Fruit fly (Drosophila melanogaster): ENCODE data around the gene Cep97.

The Cep97 gene

DNA sequence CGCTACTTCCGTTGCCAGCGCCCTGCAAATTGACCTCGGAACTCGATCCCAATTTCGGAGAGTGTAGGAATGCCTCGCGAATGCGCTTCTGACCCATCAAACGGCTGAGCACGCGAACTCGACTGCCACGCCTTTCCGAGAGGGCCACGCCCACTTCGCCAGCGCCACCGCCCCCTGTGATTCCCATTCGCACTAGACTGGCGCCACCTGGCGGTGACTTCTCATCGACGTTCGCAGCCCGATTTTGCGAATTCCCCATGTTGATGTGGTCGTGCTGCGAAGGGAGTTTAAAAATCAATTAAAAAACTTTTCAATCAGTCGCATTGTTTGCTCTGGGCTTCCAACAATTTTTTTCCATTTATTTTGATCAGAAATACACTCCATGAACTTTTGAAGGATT is 25.8 kb downstream of the Cep97 start:
- TF ChIP-seq cic (GFP tag; optimal IDR thresholded peaks at IDR 0.05): no peak
- no peak for TF ChIP-seq CG14711 (tag; optimal IDR thresholded peaks at IDR 0.05)
- TF ChIP-seq pad (GFP tag; optimal IDR thresholded peaks at IDR 0.05): no peak
- TF ChIP-seq Hr96 (GFP tag; optimal IDR thresholded peaks at IDR 0.05): no peak
- no peak for TF ChIP-seq CG7101 (tag; optimal IDR thresholded peaks at IDR 0.05)
- no peak for TF ChIP-seq CG33017 (tag; optimal IDR thresholded peaks at IDR 0.05)
- TF ChIP-seq Mnt (GFP tag; optimal IDR thresholded peaks at IDR 0.05): no peak
- TF ChIP-seq CG11617 (GFP tag; optimal IDR thresholded peaks at IDR 0.05): no peak
- no peak for TF ChIP-seq Clk (GFP tag; optimal IDR thresholded peaks at IDR 0.05)
- TF ChIP-seq CG5204 (GFP tag; optimal IDR thresholded peaks at IDR 0.05): no peak
- TF ChIP-seq toe (GFP tag; optimal IDR thresholded peaks at IDR 0.05): no peak
- no peak for TF ChIP-seq CG12768 (GFP tag; optimal IDR thresholded peaks at IDR 0.05)

dm6 chr2L:3895951-3896833 is 28.7 kb downstream of the Cep97 start:
- TF ChIP-seq Clk (GFP tag; optimal IDR thresholded peaks at IDR 0.05): no peak
- TF ChIP-seq CG5204 (GFP tag; optimal IDR thresholded peaks at IDR 0.05): peak; percentile 30

dm6 chr2L:3896834-3897143 is 29.3 kb downstream of the Cep97 start:
- TF ChIP-seq Hr96 (GFP tag; optimal IDR thresholded peaks at IDR 0.05) (peak; percentile 55), CG11617 (GFP tag; optimal IDR thresholded peaks at IDR 0.05) (peak; percentile 53), Crg-1 (GFP tag; optimal IDR thresholded peaks at IDR 0.05) (no peak), CG14711 (tag; optimal IDR thresholded peaks at IDR 0.05) (peak; percentile 78), CG7101 (tag; optimal IDR thresholded peaks at IDR 0.05) (peak; percentile 68), kay (GFP tag; ENCODE audit: borderline replicate concordance) (peak; percentile 17), Clk (GFP tag; optimal IDR thresholded peaks at IDR 0.05) (peak; percentile 55), pad (GFP tag; optimal IDR thresholded peaks at IDR 0.05) (peak; percentile 38), CG5204 (GFP tag; optimal IDR thresholded peaks at IDR 0.05) (peak; percentile 47), CG12768 (GFP tag; optimal IDR thresholded peaks at IDR 0.05) (peak; percentile 74), CG33017 (tag; optimal IDR thresholded peaks at IDR 0.05) (peak; percentile 71), Mnt (GFP tag; optimal IDR thresholded peaks at IDR 0.05) (no peak), toe (GFP tag; optimal IDR thresholded peaks at IDR 0.05) (peak; percentile 45), tj (GFP tag; optimal IDR thresholded peaks at IDR 0.05) (peak; percentile 31), bab1 (GFP tag; optimal IDR thresholded peaks at IDR 0.05) (no peak), CG1620 (GFP tag; optimal IDR thresholded peaks at IDR 0.05) (peak; percentile 2), cnc (optimal IDR thresholded peaks at IDR 0.05) (no peak), CG7045 (GFP tag; optimal IDR thresholded peaks at IDR 0.05) (peak; percentile 82), ovo (GFP tag; optimal IDR thresholded peaks at IDR 0.05) (no peak), cic (GFP tag; optimal IDR thresholded peaks at IDR 0.05) (no peak)

DNA sequence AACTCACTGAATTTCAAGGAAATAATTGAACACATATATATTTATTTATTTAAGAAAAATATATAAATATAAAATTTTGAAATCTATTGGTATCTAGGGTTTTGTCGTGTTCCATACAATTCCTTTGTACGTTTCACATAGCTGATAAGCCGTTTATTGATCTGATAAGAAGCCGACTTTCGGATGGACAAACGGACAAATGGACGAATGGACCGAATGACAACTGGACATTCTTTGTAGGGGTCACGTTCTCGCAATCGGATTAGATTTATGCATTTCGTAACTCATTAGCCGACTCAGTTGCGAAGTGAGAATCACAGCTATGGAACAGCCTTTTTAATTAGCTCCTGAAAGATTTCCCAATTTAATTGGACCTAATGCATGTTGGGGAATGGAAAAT is 30.0 kb downstream of the Cep97 start:
- TF ChIP-seq Mnt (GFP tag; optimal IDR thresholded peaks at IDR 0.05): no peak
- TF ChIP-seq CG1620 (GFP tag; optimal IDR thresholded peaks at IDR 0.05): no peak
- no peak for TF ChIP-seq cnc (optimal IDR thresholded peaks at IDR 0.05)
- no peak for TF ChIP-seq CG12768 (GFP tag; optimal IDR thresholded peaks at IDR 0.05)
- no peak for TF ChIP-seq CG11617 (GFP tag; optimal IDR thresholded peaks at IDR 0.05)
- no peak for TF ChIP-seq pad (GFP tag; optimal IDR thresholded peaks at IDR 0.05)
- no peak for TF ChIP-seq CG7045 (GFP tag; optimal IDR thresholded peaks at IDR 0.05)
- TF ChIP-seq ovo (GFP tag; optimal IDR thresholded peaks at IDR 0.05): no peak
- no peak for TF ChIP-seq toe (GFP tag; optimal IDR thresholded peaks at IDR 0.05)
- no peak for TF ChIP-seq cic (GFP tag; optimal IDR thresholded peaks at IDR 0.05)
- no peak for TF ChIP-seq CG33017 (tag; optimal IDR thresholded peaks at IDR 0.05)
- no peak for TF ChIP-seq CG5204 (GFP tag; optimal IDR thresholded peaks at IDR 0.05)
- no peak for TF ChIP-seq tj (GFP tag; optimal IDR thresholded peaks at IDR 0.05)
- no peak for TF ChIP-seq kay (GFP tag; ENCODE audit: borderline replicate concordance)
- TF ChIP-seq CG14711 (tag; optimal IDR thresholded peaks at IDR 0.05): no peak
- no peak for TF ChIP-seq bab1 (GFP tag; optimal IDR thresholded peaks at IDR 0.05)
- no peak for TF ChIP-seq Crg-1 (GFP tag; optimal IDR thresholded peaks at IDR 0.05)
- no peak for TF ChIP-seq CG7101 (tag; optimal IDR thresholded peaks at IDR 0.05)
- no peak for TF ChIP-seq Hr96 (GFP tag; optimal IDR thresholded peaks at IDR 0.05)

DNA sequence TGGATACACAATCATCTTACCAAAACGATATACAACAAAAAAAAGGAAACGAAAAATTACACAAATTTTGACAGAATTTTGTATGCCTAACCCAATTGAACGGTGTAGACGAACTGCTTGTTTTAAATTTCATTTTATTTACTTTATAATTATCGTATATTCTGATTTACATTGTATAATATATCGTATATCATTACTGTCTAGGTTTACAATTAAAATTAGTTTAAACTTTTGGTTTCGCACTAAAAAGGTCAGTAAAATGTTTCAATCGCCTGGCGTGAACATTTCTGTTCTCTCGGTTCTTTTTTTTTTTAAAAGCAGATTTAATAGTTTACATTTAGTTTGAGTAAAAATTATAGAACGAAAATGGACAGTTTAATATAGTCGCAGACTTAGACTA is 35.3 kb downstream of the Cep97 start, which contains the start of gene capu:
Gene capu (minus strand): TSS at position 101 of the 400 bp plus-strand sequence.
- TF ChIP-seq pad (GFP tag; optimal IDR thresholded peaks at IDR 0.05) (no peak), ovo (GFP tag; optimal IDR thresholded peaks at IDR 0.05) (no peak), CG11617 (GFP tag; optimal IDR thresholded peaks at IDR 0.05) (no peak), Mnt (GFP tag; optimal IDR thresholded peaks at IDR 0.05) (no peak), Crg-1 (GFP tag; optimal IDR thresholded peaks at IDR 0.05) (no peak), toe (GFP tag; optimal IDR thresholded peaks at IDR 0.05) (no peak), CG33017 (tag; optimal IDR thresholded peaks at IDR 0.05) (no peak), Clk (GFP tag; optimal IDR thresholded peaks at IDR 0.05) (no peak), CG7101 (tag; optimal IDR thresholded peaks at IDR 0.05) (no peak), CG7045 (GFP tag; optimal IDR thresholded peaks at IDR 0.05) (no peak), cic (GFP tag; optimal IDR thresholded peaks at IDR 0.05) (no peak), kay (GFP tag; ENCODE audit: borderline replicate concordance) (no peak), CG1620 (GFP tag; optimal IDR thresholded peaks at IDR 0.05) (no peak), CG12768 (GFP tag; optimal IDR thresholded peaks at IDR 0.05) (no peak), tj (GFP tag; optimal IDR thresholded peaks at IDR 0.05) (no peak), CG5204 (GFP tag; optimal IDR thresholded peaks at IDR 0.05) (no peak)

DNA sequence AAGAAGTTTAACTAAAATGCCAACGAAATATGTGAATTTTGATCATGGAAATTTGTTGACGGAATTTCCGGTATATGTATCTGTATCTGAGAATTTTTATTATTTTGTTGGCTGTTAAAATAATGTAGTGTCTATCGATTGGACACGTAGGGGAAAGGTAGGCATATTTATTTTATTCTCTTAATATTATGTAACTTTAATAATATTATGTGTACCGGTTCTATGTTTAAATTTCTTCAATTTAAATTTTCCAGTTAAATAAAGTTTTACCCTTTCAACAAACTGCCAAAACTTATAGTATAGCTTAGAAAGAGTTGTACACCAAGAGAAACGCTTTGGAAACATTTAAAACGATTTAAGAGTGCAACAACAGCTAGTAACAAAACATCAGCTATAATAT is 46.7 kb downstream of the Cep97 start, which contains the start of gene Fpgs2:
Gene Fpgs2 (minus strand): TSS at position 101 of the 400 bp plus-strand sequence.
- no peak for TF ChIP-seq cnc (optimal IDR thresholded peaks at IDR 0.05)
- TF ChIP-seq Crg-1 (GFP tag; optimal IDR thresholded peaks at IDR 0.05): no peak
- TF ChIP-seq bab1 (GFP tag; optimal IDR thresholded peaks at IDR 0.05): no peak
- TF ChIP-seq Clk (GFP tag; optimal IDR thresholded peaks at IDR 0.05): no peak
- TF ChIP-seq CG14711 (tag; optimal IDR thresholded peaks at IDR 0.05): no peak
- no peak for TF ChIP-seq CG33017 (tag; optimal IDR thresholded peaks at IDR 0.05)
- no peak for TF ChIP-seq CG11617 (GFP tag; optimal IDR thresholded peaks at IDR 0.05)
- TF ChIP-seq kay (GFP tag; ENCODE audit: borderline replicate concordance): no peak

Measured in whole organism, adult.